Worm (Caenorhabditis elegans) whole organism, L3 larva: ENCODE data around the gene hsp-110.

Experiments used
- R02D3.7 ChIP-seq: fragments of 150-350 bp; optimal IDR thresholded peaks from 2 replicates; lab custom pipeline; 2014; ENCODE audit warnings: missing biosample characterization, missing genetic modification characterization
- ama-1 ChIP-seq: fragments of 150-350 bp; optimal IDR thresholded peaks from 2 replicates; lab custom pipeline; 2018
- ceh-28 ChIP-seq: fragments of 150-350 bp; optimal IDR thresholded peaks from 2 replicates; lab custom pipeline; 2014; ENCODE audit warnings: missing biosample characterization, missing genetic modification reagents, missing genetic modification characterization
- ceh-82 ChIP-seq: fragments of 150-350 bp; optimal IDR thresholded peaks from 2 replicates; lab custom pipeline; 2014; ENCODE audit warnings: missing biosample characterization, missing genetic modification characterization
- egl-27 ChIP-seq: sonication (generic microtip); optimal IDR thresholded peaks from 4 replicates; lab custom pipeline; 2017; ENCODE audit warnings: missing biosample characterization, missing genetic modification reagents, missing genetic modification characterization
- egl-5 ChIP-seq: fragments of 150-350 bp; optimal IDR thresholded peaks from 2 replicates; lab custom pipeline; 2017; ENCODE audit warnings: missing biosample characterization, missing genetic modification reagents, missing genetic modification characterization, inconsistent platforms
- elt-1 ChIP-seq: fragments of 150-350 bp; optimal IDR thresholded peaks from 2 replicates; lab custom pipeline; 2014; ENCODE audit warnings: missing biosample characterization, missing genetic modification characterization
- elt-2 ChIP-seq: sonication (generic microtip); optimal IDR thresholded peaks from 2 replicates; lab custom pipeline; 2016; ENCODE audit warnings: missing genetic modification reagents, mild to moderate bottlenecking, missing genetic modification characterization, missing compliant biosample characterization
- elt-3 ChIP-seq, 3 experiments: fragments of 150-350 bp in 1 of 3; sonication (generic microtip) in 2 of 3; optimal IDR thresholded peaks; 2 replicates in 2 of 3; 4 replicates in 1 of 3; lab custom pipeline; 2014 to 2017; ENCODE audit warnings: missing biosample characterization in 3 of 3, missing genetic modification characterization in 3 of 3
- fkh-10 ChIP-seq: sonication (generic microtip); optimal IDR thresholded peaks from 2 replicates; lab custom pipeline; 2017; ENCODE audit warnings: missing biosample characterization, missing genetic modification reagents, missing genetic modification characterization
- fkh-2 ChIP-seq: fragments of 150-350 bp; optimal IDR thresholded peaks from 2 replicates; lab custom pipeline; 2014; ENCODE audit warnings: missing biosample characterization, missing genetic modification reagents, missing genetic modification characterization
- hmg-11 ChIP-seq: sonication (generic microtip); optimal IDR thresholded peaks from 2 replicates; lab custom pipeline; 2016; ENCODE audit warnings: missing genetic modification characterization, missing compliant biosample characterization
- jun-1 ChIP-seq: fragments of 150-350 bp; optimal IDR thresholded peaks from 2 replicates; lab custom pipeline; 2014; ENCODE audit warnings: missing biosample characterization, missing genetic modification reagents, missing genetic modification characterization
- lin-15B ChIP-seq: fragments of 150-350 bp; optimal IDR thresholded peaks from 2 replicates; lab custom pipeline; 2014; ENCODE audit warnings: missing biosample characterization, missing genetic modification characterization
- lin-39 ChIP-seq: fragments of 150-350 bp; optimal IDR thresholded peaks from 2 replicates; lab custom pipeline; 2018; ENCODE audit warnings: missing biosample characterization, missing genetic modification reagents, missing genetic modification characterization
- lsy-12 ChIP-seq: sonication (generic microtip); optimal IDR thresholded peaks from 2 replicates; lab custom pipeline; 2016; ENCODE audit warnings: mild to moderate bottlenecking, missing genetic modification characterization, missing compliant biosample characterization
- mdl-1 ChIP-seq: fragments of 150-350 bp; optimal IDR thresholded peaks from 2 replicates; lab custom pipeline; 2014; ENCODE audit warnings: missing biosample characterization, missing genetic modification characterization
- nfya-1 ChIP-seq: sonication (generic microtip); optimal IDR thresholded peaks from 2 replicates; lab custom pipeline; 2017; ENCODE audit warnings: missing genetic modification characterization, mild to moderate bottlenecking, missing compliant biosample characterization, antibody characterized with exemption, moderate library complexity; ENCODE audit not compliant: insufficient read depth
- nhr-12 ChIP-seq: fragments of 150-350 bp; optimal IDR thresholded peaks from 2 replicates; lab custom pipeline; 2014; ENCODE audit warnings: missing biosample characterization, missing genetic modification characterization
- nhr-23 ChIP-seq: fragments of 150-350 bp; optimal IDR thresholded peaks from 2 replicates; lab custom pipeline; 2014; ENCODE audit warnings: missing biosample characterization, missing genetic modification reagents, missing genetic modification characterization
- nhr-237 ChIP-seq: fragments of 150-350 bp; optimal IDR thresholded peaks from 2 replicates; lab custom pipeline; 2014; ENCODE audit warnings: missing biosample characterization, missing genetic modification characterization
- nhr-25 ChIP-seq: sonication (generic microtip); optimal IDR thresholded peaks from 2 replicates; lab custom pipeline; 2017; ENCODE audit warnings: missing biosample characterization, missing genetic modification characterization
- nhr-28 ChIP-seq: fragments of 150-350 bp; optimal IDR thresholded peaks from 2 replicates; lab custom pipeline; 2014; ENCODE audit warnings: missing biosample characterization, missing genetic modification characterization
- nhr-43 ChIP-seq: sonication (generic microtip); optimal IDR thresholded peaks from 2 replicates; lab custom pipeline; 2016; ENCODE audit warnings: mild to moderate bottlenecking, missing genetic modification characterization, missing compliant biosample characterization; ENCODE audit not compliant: poor library complexity, severe bottlenecking
- nhr-67 ChIP-seq: fragments of 150-350 bp; optimal IDR thresholded peaks from 2 replicates; lab custom pipeline; 2014; ENCODE audit warnings: missing biosample characterization, missing genetic modification characterization
- nhr-76 ChIP-seq: fragments of 150-350 bp; sonication (generic microtip); optimal IDR thresholded peaks from 5 replicates; lab custom pipeline; 2014; ENCODE audit warnings: missing biosample characterization, missing genetic modification characterization
- nhr-77 ChIP-seq: fragments of 150-350 bp; optimal IDR thresholded peaks from 2 replicates; lab custom pipeline; 2014; ENCODE audit warnings: missing biosample characterization, missing genetic modification characterization
- pha-4 ChIP-seq: fragments of 150-350 bp; optimal IDR thresholded peaks from 2 replicates; lab custom pipeline; 2014; ENCODE audit warnings: missing biosample characterization, missing genetic modification reagents, missing genetic modification characterization
- pqm-1 ChIP-seq: fragments of 150-350 bp; optimal IDR thresholded peaks from 2 replicates; lab custom pipeline; 2017; ENCODE audit warnings: missing biosample characterization, missing genetic modification characterization, inconsistent platforms
- sea-2 ChIP-seq: fragments of 150-350 bp; sonication (generic microtip); optimal IDR thresholded peaks from 4 replicates; lab custom pipeline; 2014; ENCODE audit warnings: missing biosample characterization, missing genetic modification reagents, missing genetic modification characterization
- skn-1 ChIP-seq: fragments of 150-350 bp; optimal IDR thresholded peaks from 2 replicates; lab custom pipeline; 2014; ENCODE audit warnings: missing biosample characterization, missing genetic modification characterization
- snpc-4 ChIP-seq: fragments of 150-350 bp; optimal IDR thresholded peaks from 2 replicates; lab custom pipeline; 2014; ENCODE audit warnings: missing biosample characterization, missing genetic modification characterization
- unc-39 ChIP-seq: sonication (generic microtip); optimal IDR thresholded peaks from 4 replicates; lab custom pipeline; 2017; ENCODE audit warnings: missing biosample characterization, missing genetic modification characterization
- unc-62 ChIP-seq: fragments of 150-350 bp; sonication (generic microtip); optimal IDR thresholded peaks from 4 replicates; lab custom pipeline; 2014; ENCODE audit warnings: missing biosample characterization, missing genetic modification reagents, missing genetic modification characterization
- ztf-11 ChIP-seq: fragments of 150-350 bp; optimal IDR thresholded peaks from 2 replicates; lab custom pipeline; 2014; ENCODE audit warnings: missing biosample characterization, missing genetic modification characterization

hsp-110 gene

DNA sequence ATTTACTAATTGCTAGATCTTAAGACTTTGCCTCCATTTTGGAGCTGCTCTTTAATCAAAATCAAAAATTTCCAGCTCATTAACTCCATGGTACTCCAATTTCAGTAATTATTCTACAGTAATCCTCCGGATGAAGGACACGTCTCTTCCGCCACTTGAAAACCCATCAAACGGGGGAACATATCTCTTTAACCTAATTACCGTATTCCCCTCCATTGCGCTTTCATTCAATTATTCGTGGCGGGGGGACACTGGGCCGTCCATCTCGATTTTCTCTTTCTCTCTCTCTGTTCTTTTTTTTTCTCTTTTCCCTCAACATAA, 29.9 kb downstream of the hsp-110 start:
- no peak for TF ChIP-seq skn-1 (tag; lab: Kevin White, UChicago)
- TF ChIP-seq elt-1 (tag; lab: Kevin White, UChicago): no peak
- no peak for TF ChIP-seq lin-39 (tag; lab: Kevin White, UChicago)
- no peak for TF ChIP-seq nhr-12
- no peak for TF ChIP-seq sea-2 (GFP tag; lab: Kevin White, UChicago)
- no peak for TF ChIP-seq fkh-2 (tag; lab: Kevin White, UChicago)
- no peak for TF ChIP-seq snpc-4 (tag; lab: Kevin White, UChicago)
- TF ChIP-seq nhr-237 (tag; lab: Kevin White, UChicago): no peak
- no peak for TF ChIP-seq nhr-23 (tag; lab: Kevin White, UChicago)
- no peak for TF ChIP-seq egl-27 (tag; lab: Kevin White, UChicago)
- TF ChIP-seq pqm-1 (tag; lab: Kevin White, UChicago): no peak

DNA sequence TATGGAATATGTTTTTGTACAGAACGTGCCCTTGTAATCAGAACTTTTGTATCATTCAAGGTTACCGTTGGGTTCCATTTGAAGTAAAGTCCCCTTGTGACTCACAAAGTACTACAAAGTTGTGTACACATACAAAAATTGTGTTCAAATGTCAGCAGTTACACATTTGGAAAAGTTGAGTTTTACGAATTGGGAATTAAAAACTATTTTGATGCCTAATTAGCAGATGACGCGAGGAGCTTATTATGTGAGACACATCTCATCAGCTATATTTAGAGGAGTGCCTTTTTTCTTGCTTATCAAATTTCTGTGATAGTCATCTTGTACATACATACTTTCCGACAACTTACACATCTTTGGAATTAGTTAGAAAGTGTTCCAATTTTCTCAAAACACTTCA, 33.2 kb downstream of the hsp-110 start:
- TF ChIP-seq pha-4: peak; percentile 32
- TF ChIP-seq elt-3 (tag; optimal IDR thresholded peaks at IDR 0.05; lab: Kevin White, UChicago): no peak

DNA sequence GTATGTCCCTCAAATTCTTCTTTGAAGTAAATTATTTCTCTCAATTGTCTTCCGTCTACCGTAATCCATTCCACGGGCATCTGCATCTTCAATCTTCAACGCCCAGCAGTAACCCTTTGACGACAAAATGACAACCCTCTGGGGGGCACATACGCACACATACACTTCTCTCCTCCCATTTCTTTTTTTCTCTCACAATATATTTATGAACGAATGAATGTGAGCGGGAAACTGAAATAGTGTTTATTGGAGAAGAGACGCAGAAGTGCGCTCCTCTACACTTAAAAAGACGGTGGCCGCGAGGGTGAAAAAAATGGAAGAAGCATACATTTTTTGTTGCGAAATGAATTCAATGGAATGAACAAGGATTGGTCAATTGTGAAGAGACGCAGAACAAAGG, 34.7 kb downstream of the hsp-110 start:
- TF ChIP-seq pha-4 (peak; percentile 82), lin-15B (tag; lab: Kevin White, UChicago) (peak; percentile 88), nhr-67 (no peak), nhr-23 (tag; lab: Kevin White, UChicago) (peak; percentile 78), ceh-82 (tag; lab: Kevin White, UChicago) (no peak), snpc-4 (tag; lab: Kevin White, UChicago) (peak; percentile 82), fkh-10 (GFP tag; lab: Kevin White, UChicago) (peak; percentile 75), elt-2 (tag; lab: Kevin White, UChicago) (peak; percentile 65), elt-1 (tag; lab: Kevin White, UChicago) (peak; percentile 55), hmg-11 (tag; lab: Kevin White, UChicago) (peak; percentile 80), egl-5 (tag; lab: Kevin White, UChicago) (peak; percentile 60), mdl-1 (tag; lab: Kevin White, UChicago) (no peak), R02D3.7 (tag; lab: Kevin White, UChicago) (peak; percentile 23), nfya-1 (tag; lab: Kevin White, UChicago) (peak; percentile 99), lin-39 (tag; lab: Kevin White, UChicago) (peak; percentile 77), lsy-12 (tag; lab: Kevin White, UChicago) (peak; percentile 85), skn-1 (tag; lab: Kevin White, UChicago) (peak; percentile 35), unc-62 (GFP tag; lab: Kevin White, UChicago) (peak; percentile 70), nhr-76 (tag; lab: Kevin White, UChicago) (no peak), pqm-1 (tag; lab: Kevin White, UChicago) (peak; percentile 66), sea-2 (GFP tag; lab: Kevin White, UChicago) (no peak), nhr-25 (tag; lab: Kevin White, UChicago) (peak; percentile 83), ceh-28 (tag; lab: Kevin White, UChicago) (peak; percentile 59), nhr-43 (tag; lab: Kevin White, UChicago) (peak; percentile 14)

DNA sequence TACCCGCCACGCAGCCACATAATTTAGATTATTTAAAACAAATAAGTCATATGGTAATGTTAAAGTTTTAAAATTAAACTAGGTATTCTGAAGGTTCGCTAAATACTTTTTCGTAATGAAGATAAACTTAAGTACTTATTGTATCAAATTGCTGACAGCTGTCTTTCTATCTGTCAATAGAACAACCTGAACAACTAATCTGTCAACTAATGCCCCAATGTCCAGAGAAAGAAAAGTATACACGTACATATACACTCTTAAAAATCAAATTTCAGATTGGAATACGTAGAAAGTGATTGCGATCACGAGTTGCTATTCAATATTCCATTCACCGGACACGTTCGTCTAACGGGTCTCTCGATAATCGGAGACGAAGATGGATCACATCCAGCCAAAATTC, 36.0 kb downstream of the hsp-110 start:
- no peak for TF ChIP-seq egl-5 (tag; lab: Kevin White, UChicago)
- no peak for TF ChIP-seq unc-39
- TF ChIP-seq nhr-77 (tag; lab: Kevin White, UChicago): no peak
- no peak for TF ChIP-seq nhr-28 (tag; lab: Kevin White, UChicago)
- no peak for TF ChIP-seq unc-62 (GFP tag; lab: Kevin White, UChicago)
- no peak for TF ChIP-seq sea-2 (GFP tag; lab: Kevin White, UChicago)
- TF ChIP-seq ama-1: no peak
- no peak for TF ChIP-seq jun-1 (tag; lab: Kevin White, UChicago)

DNA sequence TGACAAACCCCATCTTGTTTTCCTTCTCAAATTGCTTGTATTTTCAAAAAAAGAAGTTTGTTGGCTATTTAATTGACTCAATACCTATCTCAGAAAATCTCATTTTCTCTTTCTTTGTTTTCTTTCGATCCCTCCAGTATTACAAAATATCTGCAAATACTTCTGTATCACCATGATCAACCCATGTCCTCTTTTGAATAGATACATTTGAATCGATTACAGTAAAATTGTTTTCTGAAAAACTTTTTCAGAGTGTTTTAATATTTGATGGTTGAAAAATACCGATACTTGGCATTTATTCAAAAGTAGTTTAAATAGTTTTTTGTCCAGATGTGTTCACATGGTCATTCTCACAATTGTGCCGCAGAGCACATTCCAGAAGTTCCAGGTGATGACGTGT, 37.5 kb downstream of the hsp-110 start, which contains the start of gene ZK353.9:
TSS of gene ZK353.9 (plus strand) at position 331 of the 400 bp plus-strand sequence.
- TF ChIP-seq ztf-11 (tag; lab: Kevin White, UChicago) (no peak), unc-62 (GFP tag; lab: Kevin White, UChicago) (no peak)
